Worm (Caenorhabditis elegans) whole organism, L4 larva: Measurements from ENCODE around the gene C05B5.1.

ENCODE experiments used
- F44E2.7 ChIP-seq: fragments of 200-800 bp; sonication (Bioruptor generic); IDR thresholded peaks from 2 replicates; pipeline ENCODE4 v2.1.2; 2022; ENCODE audit warnings: missing genetic modification characterization, missing compliant biosample characterization
- fos-1 ChIP-seq: fragments of 150-350 bp; optimal IDR thresholded peaks from 2 replicates; lab custom pipeline; 2014; ENCODE audit warnings: missing biosample characterization, missing genetic modification characterization
- jun-1 ChIP-seq: fragments of 150-350 bp; optimal IDR thresholded peaks from 2 replicates; lab custom pipeline; 2014; ENCODE audit warnings: missing biosample characterization, missing genetic modification reagents, missing genetic modification characterization
- lin-15B ChIP-seq: fragments of 150-350 bp; sonication (generic microtip); optimal IDR thresholded peaks from 3 replicates; lab custom pipeline; 2014; ENCODE audit warnings: missing biosample characterization, missing genetic modification characterization
- lin-39 ChIP-seq: fragments of 150-350 bp; optimal IDR thresholded peaks from 2 replicates; lab custom pipeline; 2014; ENCODE audit warnings: missing biosample characterization, missing genetic modification reagents, missing genetic modification characterization
- mes-2 ChIP-seq: sonication (generic microtip); optimal IDR thresholded peaks from 2 replicates; lab custom pipeline; 2016; ENCODE audit warnings: missing genotype, mild to moderate bottlenecking, missing genetic modification characterization, missing compliant biosample characterization; ENCODE audit not compliant: poor library complexity, severe bottlenecking
- pha-4 ChIP-seq, 2 experiments: fragments of 150-350 bp in 1 of 2; fragments of 200-800 bp in 1 of 2; sonication (Bioruptor generic) in 1 of 2; IDR thresholded peaks in 1 of 2; optimal IDR thresholded peaks in 1 of 2; 2 replicates each; pipeline versions ENCODE4 v1.3.6 to Lab custom; 2014 to 2022; ENCODE audit warnings: missing genetic modification characterization in 2 of 2, missing genetic modification reagents in 2 of 2, missing biosample characterization in 1 of 2, missing compliant biosample characterization in 1 of 2
- snpc-4 ChIP-seq: fragments of 150-350 bp; optimal IDR thresholded peaks from 2 replicates; lab custom pipeline; 2014; ENCODE audit warnings: missing biosample characterization, missing genetic modification characterization
- tag-97 ChIP-seq: fragments of 200-800 bp; sonication (Bioruptor generic); IDR thresholded peaks from 2 replicates; pipeline ENCODE4 v1.3.6; 2022; ENCODE audit warnings: missing genetic modification characterization, missing compliant biosample characterization
- unc-39 ChIP-seq: sonication (generic microtip); optimal IDR thresholded peaks from 2 replicates; lab custom pipeline; 2017; ENCODE audit warnings: missing biosample characterization, missing genetic modification characterization
- unc-62 ChIP-seq, 3 experiments: fragments of 150-350 bp in 1 of 3; sonication (generic microtip); optimal IDR thresholded peaks in 2 of 3; peaks in 1 of 3; 1 replicate in 1 of 3; 2 replicates in 2 of 3; lab custom pipeline; 2014 to 2017; ENCODE audit warnings: missing biosample characterization in 3 of 3, missing genetic modification characterization in 3 of 3, missing genetic modification reagents in 3 of 3, missing genotype in 1 of 3
- zag-1 ChIP-seq: fragments of 150-350 bp; optimal IDR thresholded peaks from 2 replicates; lab custom pipeline; 2014; ENCODE audit warnings: missing biosample characterization, missing genetic modification characterization
- ztf-7 ChIP-seq: fragments of 150-350 bp; optimal IDR thresholded peaks from 2 replicates; lab custom pipeline; 2014; ENCODE audit warnings: missing biosample characterization, missing genetic modification characterization

- TF ChIP-seq zag-1 (tag; lab: Kevin White, UChicago) (no peak), mes-2 (tag; lab: Kevin White, UChicago) (no peak), fos-1 (tag; lab: Kevin White, UChicago) (no peak), F44E2.7 (GFP tag; lab: Robert Waterston, UW) (no peak), jun-1 (tag; lab: Kevin White, UChicago) (no peak), unc-39 (tag; lab: Kevin White, UChicago) (no peak), pha-4 (GFP tag; IDR thresholded peaks at IDR 0.05; lab: Robert Waterston, UW) (no peak), pha-4 (tag; optimal IDR thresholded peaks at IDR 0.05; lab: Kevin White, UChicago) (no peak), snpc-4 (tag; lab: Kevin White, UChicago) (no peak), lin-15B (tag; lab: Kevin White, UChicago) (no peak), unc-62 (GFP tag; optimal IDR thresholded peaks at IDR 0.05 in 1 of 2; lab: Kevin White, UChicago) (peak in 1 of 2 experiments; percentile 31), unc-62 (tag; optimal IDR thresholded peaks at IDR 0.05; lab: Kevin White, UChicago) (no peak), ztf-7 (tag; lab: Kevin White, UChicago) (no peak), tag-97 (GFP tag; lab: Robert Waterston, UW) (no peak), lin-39 (tag; lab: Kevin White, UChicago) (no peak)
Measured at ce11 chrIII:9951864-9952263, 36.4 kb downstream of the C05B5.1 start, which contains the start of gene K03H1.11.
